Worm (Caenorhabditis elegans) whole organism, mixed stage, embryonic: ENCODE data around the gene str-84.

ENCODE experiments used
- M03D4.4 ChIP-seq: sonication (generic microtip); optimal IDR thresholded peaks from 2 replicates; lab custom pipeline; 2017; ENCODE audit warnings: mild to moderate bottlenecking, missing genetic modification characterization, missing compliant biosample characterization
- bed-3 ChIP-seq: fragments of 200-800 bp; sonication (Bioruptor generic); optimal IDR thresholded peaks from 3 replicates; lab custom pipeline; 2018; ENCODE audit warnings: mild to moderate bottlenecking, missing genetic modification characterization, moderate library complexity, missing compliant biosample characterization
- blmp-1 ChIP-seq: fragments of 150-350 bp; optimal IDR thresholded peaks from 2 replicates; lab custom pipeline; 2014; ENCODE audit warnings: missing biosample characterization, missing genetic modification characterization
- ceh-39 ChIP-seq: fragments of 150-350 bp; optimal IDR thresholded peaks from 2 replicates; lab custom pipeline; 2014; ENCODE audit warnings: missing biosample characterization, missing genetic modification characterization
- ceh-43 ChIP-seq: fragments of 200-800 bp; sonication (Bioruptor generic); optimal IDR thresholded peaks from 2 replicates; lab custom pipeline; 2018; ENCODE audit warnings: mild to moderate bottlenecking, missing genetic modification characterization, moderate library complexity, missing compliant biosample characterization
- ceh-83 ChIP-seq: fragments of 200-800 bp; sonication (Bioruptor generic); optimal IDR thresholded peaks from 2 replicates; lab custom pipeline; 2018; ENCODE audit warnings: mild to moderate bottlenecking, missing genetic modification characterization, missing compliant biosample characterization
- ces-1 ChIP-seq: fragments of 150-350 bp; optimal IDR thresholded peaks from 2 replicates; lab custom pipeline; 2014; ENCODE audit warnings: missing biosample characterization, missing genetic modification reagents, missing genetic modification characterization
- elt-1 ChIP-seq: sonication (generic microtip); optimal IDR thresholded peaks from 2 replicates; lab custom pipeline; 2017; ENCODE audit warnings: missing genetic modification characterization, mild to moderate bottlenecking, missing compliant biosample characterization, antibody characterized with exemption, moderate library complexity, borderline replicate concordance; ENCODE audit not compliant: insufficient read depth
- elt-3 ChIP-seq: fragments of 150-350 bp; optimal IDR thresholded peaks from 2 replicates; lab custom pipeline; 2014; ENCODE audit warnings: missing biosample characterization, missing genetic modification characterization
- flh-1 ChIP-seq: fragments of 200-800 bp; sonication (Bioruptor generic); optimal IDR thresholded peaks from 2 replicates; lab custom pipeline; 2018; ENCODE audit warnings: mild to moderate bottlenecking, missing genetic modification characterization, moderate library complexity, missing compliant biosample characterization
- ham-2 ChIP-seq: fragments of 200-800 bp; sonication (Bioruptor generic); optimal IDR thresholded peaks from 2 replicates; lab custom pipeline; 2018; ENCODE audit warnings: mild to moderate bottlenecking, missing genetic modification characterization, missing compliant biosample characterization
- hlh-1 ChIP-seq: fragments of 150-350 bp; optimal IDR thresholded peaks from 2 replicates; lab custom pipeline; 2014; ENCODE audit warnings: missing biosample characterization, missing genetic modification reagents, missing genetic modification characterization
- lin-13 ChIP-seq: fragments of 150-350 bp; optimal IDR thresholded peaks from 2 replicates; lab custom pipeline; 2014; ENCODE audit warnings: missing biosample characterization, missing genetic modification characterization
- lin-32 ChIP-seq: fragments of 200-800 bp; sonication (Bioruptor generic); optimal IDR thresholded peaks from 2 replicates; lab custom pipeline; 2018; ENCODE audit warnings: mild to moderate bottlenecking, missing genetic modification characterization, missing compliant biosample characterization
- lsy-2 ChIP-seq: fragments of 150-350 bp; optimal IDR thresholded peaks from 2 replicates; lab custom pipeline; 2014; ENCODE audit warnings: missing biosample characterization, missing genetic modification characterization
- mab-5 ChIP-seq: fragments of 150-350 bp; optimal IDR thresholded peaks from 2 replicates; lab custom pipeline; 2014; ENCODE audit warnings: missing biosample characterization, missing genetic modification characterization
- mep-1 ChIP-seq: fragments of 150-350 bp; optimal IDR thresholded peaks from 2 replicates; lab custom pipeline; 2017; ENCODE audit warnings: missing biosample characterization, missing genetic modification reagents, missing genetic modification characterization, inconsistent platforms
- mls-2 ChIP-seq: sonication (generic microtip); optimal IDR thresholded peaks from 2 replicates; lab custom pipeline; 2016; ENCODE audit warnings: mild to moderate bottlenecking, missing genetic modification characterization, moderate library complexity, missing compliant biosample characterization
- nhr-12 ChIP-seq: fragments of 150-350 bp; optimal IDR thresholded peaks from 2 replicates; lab custom pipeline; 2014; ENCODE audit warnings: missing biosample characterization, missing genetic modification characterization
- nhr-2 ChIP-seq: fragments of 150-350 bp; optimal IDR thresholded peaks from 2 replicates; lab custom pipeline; 2014; ENCODE audit warnings: missing biosample characterization, missing genetic modification characterization
- nhr-237 ChIP-seq: fragments of 150-350 bp; optimal IDR thresholded peaks from 2 replicates; lab custom pipeline; 2014; ENCODE audit warnings: missing biosample characterization, missing genetic modification characterization
- nhr-28 ChIP-seq: fragments of 150-350 bp; optimal IDR thresholded peaks from 2 replicates; lab custom pipeline; 2014; ENCODE audit warnings: missing biosample characterization, missing genetic modification characterization
- nhr-76 ChIP-seq: sonication (generic microtip); optimal IDR thresholded peaks from 2 replicates; lab custom pipeline; 2017; ENCODE audit warnings: missing biosample characterization, missing genetic modification characterization
- pha-4 ChIP-seq: fragments of 150-350 bp; optimal IDR thresholded peaks from 2 replicates; lab custom pipeline; 2018; ENCODE audit warnings: missing biosample characterization, missing genetic modification reagents, missing genetic modification characterization
- sem-2 ChIP-seq: fragments of 200-800 bp; sonication (Bioruptor generic); optimal IDR thresholded peaks from 2 replicates; lab custom pipeline; 2018; ENCODE audit warnings: mild to moderate bottlenecking, missing genetic modification characterization, missing compliant biosample characterization
- snpc-4 ChIP-seq: fragments of 150-350 bp; optimal IDR thresholded peaks from 2 replicates; lab custom pipeline; 2014; ENCODE audit warnings: missing biosample characterization, missing genetic modification characterization
- sptf-1 ChIP-seq: sonication (generic microtip); optimal IDR thresholded peaks from 2 replicates; lab custom pipeline; 2017; ENCODE audit warnings: mild to moderate bottlenecking, missing genetic modification characterization, moderate library complexity, missing compliant biosample characterization
- tbx-8 ChIP-seq: fragments of 200-800 bp; sonication (Bioruptor generic); optimal IDR thresholded peaks from 2 replicates; lab custom pipeline; 2018; ENCODE audit warnings: mild to moderate bottlenecking, missing genetic modification characterization, moderate library complexity, missing compliant biosample characterization
- unc-120 ChIP-seq: sonication (generic microtip); optimal IDR thresholded peaks from 2 replicates; lab custom pipeline; 2017; ENCODE audit warnings: missing genetic modification characterization, missing compliant biosample characterization; ENCODE audit not compliant: poor library complexity, severe bottlenecking
- unc-39 ChIP-seq: fragments of 150-350 bp; optimal IDR thresholded peaks from 2 replicates; lab custom pipeline; 2014; ENCODE audit warnings: missing biosample characterization, missing genetic modification characterization
- unc-62 ChIP-seq: fragments of 150-350 bp; optimal IDR thresholded peaks from 2 replicates; lab custom pipeline; 2014; ENCODE audit warnings: missing biosample characterization, missing genetic modification reagents, missing genetic modification characterization
- ztf-11 ChIP-seq: fragments of 150-350 bp; optimal IDR thresholded peaks from 2 replicates; lab custom pipeline; 2014; ENCODE audit warnings: missing biosample characterization, missing genetic modification characterization

str-84 gene

DNA sequence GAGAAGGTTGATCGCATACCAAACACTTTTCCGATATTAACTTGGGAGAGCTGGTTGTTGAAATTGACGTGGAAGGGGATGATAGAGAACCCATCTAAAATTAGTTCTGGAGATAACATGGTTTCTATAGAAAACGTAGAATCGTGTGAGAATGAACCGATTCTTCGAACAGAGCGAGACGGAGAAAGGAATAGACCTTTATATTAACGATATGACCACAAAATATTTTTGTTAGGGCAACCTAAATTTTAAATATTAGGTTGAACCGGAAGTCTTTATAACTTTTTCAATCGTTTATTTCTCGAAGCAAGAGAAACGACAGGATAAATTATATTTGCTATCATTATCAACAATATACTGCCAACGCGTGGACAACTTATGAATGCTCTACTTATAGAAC is 14.7 kb downstream of the str-84 start, which contains the start of gene nhr-219:
TSS of gene nhr-219 (minus strand) at position 101 of the 400 bp plus-strand sequence.
- no peak for TF ChIP-seq ceh-43 (GFP tag; lab: Kevin White, UChicago)
- TF ChIP-seq nhr-12 = no peak
- no peak for TF ChIP-seq blmp-1 (tag; lab: Kevin White, UChicago)
- no peak for TF ChIP-seq ham-2 (GFP tag; lab: Kevin White, UChicago)
- TF ChIP-seq lin-32 (GFP tag; lab: Kevin White, UChicago) = no peak
- no peak for TF ChIP-seq ceh-39 (tag; lab: Kevin White, UChicago)
- TF ChIP-seq nhr-28 (tag; lab: Kevin White, UChicago) = no peak
- no peak for TF ChIP-seq ces-1 (GFP tag; lab: Kevin White, UChicago)
- TF ChIP-seq unc-62 (GFP tag; lab: Kevin White, UChicago) = no peak
- no peak for TF ChIP-seq unc-120 (tag; lab: Kevin White, UChicago)
- no peak for TF ChIP-seq M03D4.4
- no peak for TF ChIP-seq sem-2
- TF ChIP-seq lin-13 (tag; lab: Kevin White, UChicago) = no peak
- no peak for TF ChIP-seq snpc-4 (tag; lab: Kevin White, UChicago)
- no peak for TF ChIP-seq tbx-8
- no peak for TF ChIP-seq ztf-11 (tag; lab: Kevin White, UChicago)
- TF ChIP-seq ceh-83 (GFP tag; lab: Kevin White, UChicago) = no peak
- no peak for TF ChIP-seq flh-1 (GFP tag; lab: Kevin White, UChicago)

DNA sequence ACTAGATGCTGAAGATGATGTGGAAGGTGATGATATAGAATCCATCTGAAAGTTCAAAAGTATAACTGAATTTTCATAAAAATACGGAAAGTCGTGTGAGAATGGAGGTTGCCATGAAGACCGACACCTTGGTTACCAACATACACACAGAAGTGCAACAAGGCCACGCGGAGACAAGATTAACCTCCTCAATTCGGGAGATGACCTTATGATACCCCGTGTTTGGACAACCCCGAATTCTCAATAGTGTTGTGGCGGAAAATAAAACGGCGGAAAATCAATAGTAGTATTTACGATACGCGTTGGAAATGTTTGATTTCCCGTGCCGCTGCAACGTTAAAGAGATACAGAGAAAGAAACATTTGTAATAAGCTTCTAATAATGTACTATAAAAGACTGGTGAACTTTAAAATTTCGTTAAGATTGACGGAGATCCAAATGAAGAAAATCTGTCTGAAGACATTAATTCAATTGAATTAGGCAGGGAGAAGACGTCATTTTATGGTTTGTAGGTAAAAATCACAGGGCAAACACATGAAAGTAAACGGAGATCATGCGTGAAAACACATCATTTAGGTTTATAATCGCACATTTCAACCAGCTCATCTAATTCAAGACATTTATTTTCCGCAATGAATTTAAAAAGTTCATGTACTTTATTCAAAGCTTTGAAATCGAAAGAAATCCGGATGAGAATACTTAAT is 16.5 kb downstream of the str-84 start, which contains the start of gene nhr-44:
TSS of gene nhr-44 (minus strand) at position 51 of the 704 bp plus-strand sequence.
- TF ChIP-seq blmp-1 (tag; lab: Kevin White, UChicago) (no peak), nhr-237 (tag; lab: Kevin White, UChicago) (no peak), M03D4.4 (no peak), elt-1 (tag; lab: Kevin White, UChicago) (peak; percentile 18), flh-1 (GFP tag; lab: Kevin White, UChicago) (no peak), pha-4 (tag; lab: Kevin White, UChicago) (peak; percentile 50), bed-3 (GFP tag; lab: Kevin White, UChicago) (no peak), sptf-1 (tag; lab: Kevin White, UChicago) (no peak), unc-120 (tag; lab: Kevin White, UChicago) (no peak), lsy-2 (tag; lab: Kevin White, UChicago) (no peak), nhr-12 (no peak), ceh-39 (tag; lab: Kevin White, UChicago) (no peak), mab-5 (no peak), ztf-11 (tag; lab: Kevin White, UChicago) (no peak), lin-13 (tag; lab: Kevin White, UChicago) (no peak), hlh-1 (no peak), elt-3 (no peak), unc-39 (tag; lab: Kevin White, UChicago) (no peak)

DNA sequence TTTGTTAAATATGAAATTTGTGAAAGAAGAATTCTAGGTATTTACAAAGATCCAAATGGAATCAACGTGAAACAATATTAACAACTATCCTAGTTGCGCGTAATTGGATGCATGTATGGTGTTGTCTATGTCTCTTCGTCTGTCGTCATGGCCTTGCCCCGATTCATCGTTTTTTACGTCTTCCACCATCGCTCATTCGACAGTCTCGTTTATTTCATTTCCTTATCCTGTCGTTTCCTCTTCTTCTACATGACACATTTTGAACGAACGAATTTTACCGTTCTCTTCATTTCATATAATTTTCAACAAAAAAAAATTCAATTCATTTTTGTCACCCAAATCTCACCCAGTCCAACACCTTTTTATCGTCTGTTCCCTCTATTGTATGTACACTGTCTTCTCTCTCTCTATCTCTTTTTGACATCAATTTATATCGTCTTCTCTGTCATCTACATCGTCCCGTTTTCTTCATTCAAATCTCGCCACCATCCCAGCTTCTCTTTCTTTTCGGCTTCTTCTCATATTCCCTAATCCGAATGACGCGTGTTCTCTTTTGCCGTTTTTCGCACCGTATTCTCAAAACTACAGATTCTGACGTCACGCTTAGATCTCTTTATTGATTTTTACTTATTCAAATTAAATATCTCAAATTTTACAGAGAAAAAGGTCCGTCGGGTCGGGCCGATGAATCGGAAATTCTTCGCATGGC is 24.2 kb downstream of the str-84 start, which contains the start of gene ttc-17:
TSS of gene ttc-17 (plus strand) at position 659 of the 709 bp plus-strand sequence.
- TF ChIP-seq ces-1 (GFP tag; lab: Kevin White, UChicago) = peak; percentile 34
- peak; percentile 17 for TF ChIP-seq ham-2 (GFP tag; lab: Kevin White, UChicago)
- no peak for TF ChIP-seq mep-1

DNA sequence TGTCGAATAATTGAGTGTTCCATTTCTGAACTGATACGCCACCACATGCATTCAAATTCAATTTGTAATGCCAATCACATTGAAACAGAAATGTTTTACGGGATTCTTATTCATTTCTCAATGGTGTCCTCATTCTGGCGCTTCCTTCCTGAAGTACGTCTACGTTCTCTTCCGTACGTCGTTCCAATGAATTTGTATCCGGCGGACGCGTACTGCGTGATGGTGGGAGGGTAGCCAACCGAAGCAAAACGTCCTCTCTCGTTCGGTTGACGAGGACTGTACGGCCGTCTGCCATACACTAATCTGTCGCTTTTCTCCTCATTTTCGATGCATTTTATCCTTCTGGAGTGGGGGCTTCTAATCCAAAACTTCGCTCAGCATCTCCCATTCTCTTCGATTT is 30.9 kb downstream of the str-84 start:
- TF ChIP-seq mls-2 = no peak
- TF ChIP-seq sem-2 = no peak
- no peak for TF ChIP-seq lsy-2 (tag; lab: Kevin White, UChicago)
- no peak for TF ChIP-seq mab-5
- TF ChIP-seq nhr-28 (tag; lab: Kevin White, UChicago) = no peak
- no peak for TF ChIP-seq nhr-76 (tag; lab: Kevin White, UChicago)
- TF ChIP-seq nhr-2 (tag; lab: Kevin White, UChicago) = no peak
- no peak for TF ChIP-seq unc-62 (GFP tag; lab: Kevin White, UChicago)
- TF ChIP-seq ztf-11 (tag; lab: Kevin White, UChicago) = no peak
- no peak for TF ChIP-seq elt-1 (tag; lab: Kevin White, UChicago)
